Fruit fly (Drosophila melanogaster) whole organism: ENCODE measurements around the gene Or94b.

Experiments
- CG8478 ChIP-seq: fragments of >200 bp; optimal IDR thresholded peaks from 2 replicates; lab custom pipeline; 2018; ENCODE audit warnings: inconsistent platforms
- Dll ChIP-seq: fragments of >200 bp; optimal IDR thresholded peaks from 2 replicates; lab custom pipeline; 2017
- EcR ChIP-seq, 2 experiments: fragments of >200 bp; optimal IDR thresholded peaks; 2 replicates each; lab custom pipeline; 2017; ENCODE audit warnings: missing biosample characterization in 2 of 2, missing genetic modification characterization in 2 of 2, missing genetic modification reagents in 2 of 2
- pan ChIP-seq: fragments of >200 bp; optimal IDR thresholded peaks from 2 replicates; lab custom pipeline; 2017
- psq ChIP-seq: fragments of >200 bp; optimal IDR thresholded peaks from 2 replicates; lab custom pipeline; 2017
- usp ChIP-seq: fragments of >200 bp; optimal IDR thresholded peaks from 2 replicates; lab custom pipeline; 2017; ENCODE audit warnings: missing biosample characterization, missing genetic modification characterization, mixed read lengths

Gene Or94b

dm6 chr3R:23013482-23013881, 24.4 kb downstream of the Or94b start:
- TF ChIP-seq EcR (GFP tag; optimal IDR thresholded peaks at IDR 0.05; lab: Kevin White, UChicago) (peak; percentile 35 to 57), CG8478 (lab: Kevin White, UChicago) (no peak), pan (lab: Kevin White, UChicago) (no peak), psq (lab: Kevin White, UChicago) (no peak), usp (no peak), Dll (lab: Kevin White, UChicago) (no peak)

DNA sequence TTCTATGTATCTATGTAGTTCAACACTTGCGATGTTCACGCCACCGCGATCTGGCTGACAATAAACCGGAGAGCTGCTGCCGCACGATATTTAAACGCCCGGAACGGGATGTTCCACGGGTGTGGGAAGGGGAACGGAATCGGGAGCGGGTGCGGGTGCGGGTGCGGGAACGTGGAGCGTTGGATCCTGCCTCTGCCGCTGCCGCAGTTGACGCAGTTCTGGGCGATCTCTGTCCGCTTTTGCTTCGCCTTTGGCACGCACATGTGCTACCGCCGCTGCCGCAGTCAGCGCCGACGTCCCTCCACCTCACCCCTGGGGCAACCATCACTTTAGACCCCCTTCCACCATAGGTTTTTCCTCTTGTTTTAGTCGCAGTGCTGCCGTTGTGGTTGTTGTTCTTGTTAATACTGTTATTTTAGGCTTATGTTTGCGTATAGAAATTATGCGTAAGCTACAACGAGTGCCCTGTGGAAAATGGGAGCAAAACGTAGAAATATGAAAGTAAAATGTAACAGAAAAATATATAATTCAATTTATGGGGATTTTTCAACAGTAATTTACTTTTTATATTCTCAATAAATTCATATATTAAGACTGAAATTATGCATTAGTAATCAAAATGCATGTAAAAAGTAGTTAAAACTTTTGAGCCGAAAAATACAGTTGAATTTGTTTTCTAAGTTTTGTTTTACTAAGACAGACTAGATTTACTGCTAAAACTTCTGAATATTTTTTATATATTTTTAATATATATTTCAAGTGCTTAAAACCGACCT, 37.7 kb downstream of the Or94b start, which contains the start of gene lmd:
Gene lmd, minus strand, starts transcription at position 62 of the 776 bp plus-strand sequence.
- TF ChIP-seq Dll (lab: Kevin White, UChicago) (no peak), EcR (GFP tag; optimal IDR thresholded peaks at IDR 0.05; lab: Kevin White, UChicago) (no peak), pan (lab: Kevin White, UChicago) (no peak), psq (lab: Kevin White, UChicago) (no peak), CG8478 (lab: Kevin White, UChicago) (no peak), usp (no peak)

DNA sequence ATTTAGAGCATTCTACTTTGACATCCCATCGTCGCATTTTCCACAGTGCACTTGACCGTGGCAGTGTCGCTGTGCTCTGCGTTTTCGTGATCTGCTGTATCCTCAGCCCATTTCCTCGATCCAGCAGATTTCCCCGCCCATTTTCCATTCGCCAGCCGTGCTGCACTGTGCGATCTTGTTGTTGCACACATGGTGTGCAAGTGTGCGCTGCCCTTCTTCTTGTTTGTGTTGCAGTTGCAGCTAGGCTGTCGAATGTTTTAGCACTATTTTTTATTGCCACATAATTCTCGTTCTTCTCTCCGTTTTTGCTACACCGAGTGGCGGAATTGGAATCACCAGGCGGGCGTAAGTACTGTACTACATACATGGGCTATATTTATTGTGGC, 38.3 kb downstream of the Or94b start:
- TF ChIP-seq psq (lab: Kevin White, UChicago) = no peak
- TF ChIP-seq pan (lab: Kevin White, UChicago) = no peak
- no peak for TF ChIP-seq Dll (lab: Kevin White, UChicago)
- TF ChIP-seq CG8478 (lab: Kevin White, UChicago) = no peak
- TF ChIP-seq EcR (GFP tag; optimal IDR thresholded peaks at IDR 0.05; lab: Kevin White, UChicago) = no peak
- TF ChIP-seq usp = no peak

DNA sequence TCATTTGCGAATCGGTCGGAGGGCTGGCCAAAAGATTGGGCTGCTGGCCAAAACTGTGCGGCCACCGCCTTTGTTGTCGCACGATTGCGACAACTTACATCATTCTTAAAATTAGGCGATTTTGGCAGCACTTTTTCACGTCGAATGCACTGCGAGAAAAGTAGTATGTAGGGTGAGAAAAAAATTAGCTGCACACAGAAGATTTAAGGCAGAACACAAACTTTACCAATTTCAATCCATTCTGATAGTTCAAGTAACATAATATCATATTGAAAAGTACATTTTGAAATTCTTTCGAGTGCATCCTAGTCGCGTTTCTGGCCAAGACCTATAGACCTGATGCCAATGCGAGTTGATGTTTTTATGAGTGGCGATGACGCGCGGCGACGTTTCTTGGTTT, 39.4 kb downstream of the Or94b start:
- no peak for TF ChIP-seq Dll (lab: Kevin White, UChicago)

DNA sequence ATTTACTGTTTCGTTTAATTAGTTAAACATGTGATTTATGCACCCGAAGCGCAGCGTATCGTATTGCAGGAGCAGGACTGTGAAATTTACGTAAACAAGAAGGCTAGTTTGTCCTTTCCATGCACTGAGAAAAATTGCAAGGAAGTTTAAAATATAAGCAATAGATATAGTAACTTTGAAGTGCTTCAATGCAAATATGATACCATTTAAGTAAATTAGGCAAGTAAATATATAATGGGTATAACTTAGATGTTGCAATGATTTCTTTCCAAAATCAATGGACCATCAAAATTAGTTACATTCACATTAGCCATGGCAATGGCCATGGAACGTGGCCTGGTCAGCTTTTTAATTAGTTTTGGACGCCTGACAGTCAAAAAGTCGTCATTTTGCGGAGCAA, 41.8 kb downstream of the Or94b start:
- TF ChIP-seq CG8478 (lab: Kevin White, UChicago) = no peak
- TF ChIP-seq Dll (lab: Kevin White, UChicago) = no peak

DNA sequence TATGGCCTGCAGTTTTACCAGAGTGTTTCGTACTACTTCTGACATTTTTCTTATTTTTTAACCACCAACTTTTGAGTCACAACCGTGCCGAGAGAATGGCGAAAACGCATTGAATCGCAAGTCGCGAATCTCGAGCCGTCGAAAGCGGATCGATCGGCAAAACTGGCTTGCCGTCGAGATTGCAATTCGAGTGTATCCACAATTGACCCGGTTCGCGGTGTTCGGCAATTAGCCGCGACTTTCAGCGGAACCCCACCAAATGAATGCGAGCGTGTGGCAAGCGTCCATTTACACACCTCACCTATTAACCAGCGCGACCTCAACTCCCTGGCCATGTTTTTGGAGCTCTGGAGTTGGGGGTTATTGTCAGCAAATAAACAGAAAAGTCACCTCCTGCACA, 46.4 kb downstream of the Or94b start, which contains the start of gene CG13833:
Gene CG13833, minus strand, starts transcription at position 101 of the 400 bp plus-strand sequence.
- TF ChIP-seq CG8478 (lab: Kevin White, UChicago) = no peak
- no peak for TF ChIP-seq psq (lab: Kevin White, UChicago)
- no peak for TF ChIP-seq usp

DNA sequence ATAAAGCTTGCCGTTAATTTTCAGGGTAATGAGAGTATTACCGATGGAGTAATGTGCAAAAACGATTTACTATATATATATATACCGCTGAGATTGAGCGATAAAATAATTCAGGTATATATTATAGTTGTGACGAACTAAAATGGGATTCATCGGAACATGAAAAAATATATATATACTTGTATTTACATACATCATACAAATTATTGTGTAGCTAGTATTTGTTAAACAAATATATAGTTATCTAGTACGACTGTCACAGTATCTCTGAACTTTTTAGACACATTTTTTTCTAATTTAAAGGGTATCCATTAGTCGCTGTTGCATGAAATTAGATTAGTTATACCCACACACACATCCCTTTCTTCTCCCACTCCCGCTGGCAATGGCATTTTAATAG, 47.2 kb downstream of the Or94b start:
- TF ChIP-seq CG8478 (lab: Kevin White, UChicago) = no peak
- no peak for TF ChIP-seq psq (lab: Kevin White, UChicago)
- no peak for TF ChIP-seq pan (lab: Kevin White, UChicago)
- no peak for TF ChIP-seq Dll (lab: Kevin White, UChicago)
- TF ChIP-seq usp = no peak
- TF ChIP-seq EcR (GFP tag; optimal IDR thresholded peaks at IDR 0.05; lab: Kevin White, UChicago) = no peak

dm6 chr3R:23038062-23038461, 49.0 kb downstream of the Or94b start:
- TF ChIP-seq pan (lab: Kevin White, UChicago) (no peak), psq (lab: Kevin White, UChicago) (no peak), usp (no peak), EcR (GFP tag; optimal IDR thresholded peaks at IDR 0.05; lab: Kevin White, UChicago) (no peak), Dll (lab: Kevin White, UChicago) (no peak), CG8478 (lab: Kevin White, UChicago) (no peak)
